Worm (Caenorhabditis elegans): ENCODE measurements around the gene cdk-5.

DNA sequence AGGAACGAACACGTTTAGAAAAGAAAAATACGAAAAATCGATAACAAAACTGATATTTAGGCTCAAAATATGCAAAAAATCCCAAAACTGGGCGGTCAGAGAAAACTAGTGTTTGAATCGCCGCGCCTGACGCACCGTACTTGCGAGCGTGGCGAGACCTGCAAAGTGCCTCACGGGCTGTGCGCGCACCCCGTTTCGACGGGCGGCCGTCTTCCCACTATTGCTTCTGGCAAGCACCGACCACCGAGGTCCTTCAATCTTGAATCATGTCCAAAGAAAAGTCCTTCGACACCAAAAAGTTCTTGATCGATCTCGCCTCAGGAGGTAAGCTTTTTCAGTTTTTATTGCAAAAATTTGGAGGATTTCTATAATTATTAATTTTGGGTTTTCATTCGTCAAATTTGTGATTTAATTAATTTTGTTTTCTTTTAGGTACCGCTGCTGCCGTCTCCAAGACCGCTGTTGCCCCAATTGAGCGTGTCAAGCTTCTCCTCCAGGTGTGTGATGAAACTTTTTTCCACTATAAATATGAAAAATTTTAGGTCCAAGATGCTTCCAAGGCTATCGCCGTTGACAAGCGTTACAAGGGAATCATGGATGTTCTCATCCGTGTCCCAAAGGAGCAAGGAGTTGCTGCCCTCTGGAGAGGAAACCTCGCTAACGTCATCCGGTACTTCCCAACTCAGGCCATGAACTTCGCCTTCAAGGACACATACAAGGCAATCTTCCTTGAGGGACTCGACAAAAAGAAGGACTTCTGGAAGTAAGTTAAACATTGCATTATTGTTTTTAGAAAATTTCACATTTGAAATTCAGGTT lies 3.0 kb downstream of the cdk-5 start, which contains the start of gene ant-1.1:
- TF ChIP-seq dve-1 (tag; optimal IDR thresholded peaks at IDR 0.05): peak; percentile 45
- TF ChIP-seq unc-86 (tag; optimal IDR thresholded peaks at IDR 0.05): peak; percentile 55
- no peak for TF ChIP-seq ama-1 (optimal IDR thresholded peaks at IDR 0.05)
- TF ChIP-seq hlh-6 (tag; optimal IDR thresholded peaks at IDR 0.05): no peak
- peak; percentile 50 for TF ChIP-seq ets-4 (tag; optimal IDR thresholded peaks at IDR 0.05)

All from whole organism, late embryonic.